Worm (Caenorhabditis elegans): ENCODE results near the gene nhr-46.

Gene nhr-46

ce11 chrIV:5751997-5752396 is 5.7 kb downstream of the nhr-46 start:
- TF ChIP-seq chd-7 (tag; optimal IDR thresholded peaks at IDR 0.05) (no peak), nfyb-1 (GFP tag; IDR thresholded peaks at IDR 0.05) (peak; percentile 70; the same call in 1 of the 2 replicates), lsl-1 (GFP tag; optimal IDR thresholded peaks at IDR 0.05) (no peak)

DNA sequence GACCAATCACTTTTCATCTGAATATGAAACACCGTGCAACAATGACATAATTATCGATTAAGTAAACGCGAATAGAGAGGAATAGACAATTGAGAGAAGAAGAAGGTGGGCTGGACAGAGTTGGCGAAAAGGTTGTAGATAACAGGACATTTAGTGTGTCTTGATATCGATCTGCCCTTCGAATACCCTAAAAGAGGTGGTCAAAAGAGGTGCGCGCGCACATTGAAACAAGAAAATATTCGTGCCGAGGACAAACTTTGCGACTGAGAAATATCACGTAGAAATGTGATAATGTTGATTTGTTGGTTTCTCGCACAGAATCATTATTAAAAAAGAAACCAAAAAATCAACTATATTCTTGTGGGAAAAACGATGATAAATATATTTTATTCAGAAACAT is 7.8 kb downstream of the nhr-46 start:
- no peak for TF ChIP-seq tlf-1 (GFP tag; optimal IDR thresholded peaks at IDR 0.05)
- no peak for TF ChIP-seq lsy-27 (tag; optimal IDR thresholded peaks at IDR 0.05; ENCODE audit: borderline replicate concordance, insufficient read depth)
- TF ChIP-seq him-1 (tag; optimal IDR thresholded peaks at IDR 0.05) = no peak
- no peak for TF ChIP-seq aptf-2 (GFP tag; conservative IDR thresholded peaks at IDR 0.05)
- no peak for TF ChIP-seq nhr-179 (tag; optimal IDR thresholded peaks at IDR 0.05)
- peak; percentile 31; the same call in 1 of the 2 replicates for TF ChIP-seq hmg-1.2 (GFP tag; IDR thresholded peaks at IDR 0.05)
- TF ChIP-seq Y53F4B.3 (GFP tag; IDR thresholded peaks at IDR 0.05) = no peak
- TF ChIP-seq mxl-1 (tag; optimal IDR thresholded peaks at IDR 0.05) = no peak
- no peak for TF ChIP-seq efl-1 (GFP tag; optimal IDR thresholded peaks at IDR 0.05)
- no peak for TF ChIP-seq madf-8 (GFP tag; conservative IDR thresholded peaks at IDR 0.05)
- TF ChIP-seq xnd-1 (tag; optimal IDR thresholded peaks at IDR 0.05) = no peak
- 0 out of 2 replicates have a peak, but pooled peaks have one; percentile 28 for TF ChIP-seq F37B4.10 (GFP tag; IDR thresholded peaks at IDR 0.05)
- TF ChIP-seq nhr-80 (tag; optimal IDR thresholded peaks at IDR 0.05) = peak; percentile 24
- no peak for TF ChIP-seq ztf-6 (GFP tag; IDR thresholded peaks at IDR 0.05)
- TF ChIP-seq Y53G8AR.9 (GFP tag; conservative IDR thresholded peaks at IDR 0.05) = 0 out of 2 replicates have a peak, but pooled peaks have one; percentile 20

- no peak for TF ChIP-seq egl-18 (GFP tag; IDR thresholded peaks at IDR 0.05)
- no peak for TF ChIP-seq hsf-1 (GFP tag; IDR thresholded peaks at IDR 0.05)
- TF ChIP-seq nhr-80 (tag; optimal IDR thresholded peaks at IDR 0.05) = peak; percentile 12
- TF ChIP-seq aptf-2 (GFP tag; conservative IDR thresholded peaks at IDR 0.05) = no peak
- no peak for TF ChIP-seq Y53G8AR.9 (GFP tag; conservative IDR thresholded peaks at IDR 0.05)
- no peak for TF ChIP-seq nhr-27 (tag; optimal IDR thresholded peaks at IDR 0.05)
Observed at ce11 chrIV:5744114-5744513, 13.5 kb downstream of the nhr-46 start, which contains the start of gene C45E5.1. Gene C45E5.1, plus strand, starts transcription at chrIV:5744403.

ce11 chrIV:5741045-5741444 is 16.6 kb downstream of the nhr-46 start, which contains the start of gene chil-11:
Gene chil-11, plus strand, starts transcription at chrIV:5741345.
- no peak for TF ChIP-seq ztf-28 (GFP tag; IDR thresholded peaks at IDR 0.05)
- no peak for TF ChIP-seq sea-2 (GFP tag; IDR thresholded peaks at IDR 0.05)
- no peak for TF ChIP-seq atf-7 (tag; optimal IDR thresholded peaks at IDR 0.05)
- no peak for TF ChIP-seq attf-3 (GFP tag; conservative IDR thresholded peaks at IDR 0.05)
- TF ChIP-seq lsl-1 (GFP tag; optimal IDR thresholded peaks at IDR 0.05) = no peak
- no peak for TF ChIP-seq F33H1.4 (GFP tag; IDR thresholded peaks at IDR 0.05)
- no peak for TF ChIP-seq cebp-1 (GFP tag; IDR thresholded peaks at IDR 0.05)
- TF ChIP-seq cebp-1 (tag; optimal IDR thresholded peaks at IDR 0.05) = no peak
- no peak for TF ChIP-seq F49E8.2 (tag; optimal IDR thresholded peaks at IDR 0.05; ENCODE audit: insufficient read depth)
- TF ChIP-seq dpff-1 (tag; optimal IDR thresholded peaks at IDR 0.05) = no peak

ce11 chrIV:5734720-5735119 is 22.9 kb downstream of the nhr-46 start, which contains the start of gene cpg-18:
Gene cpg-18, plus strand, starts transcription at chrIV:5735020.
- no peak for TF ChIP-seq B0035.1 (tag; optimal IDR thresholded peaks at IDR 0.05)
- no peak for TF ChIP-seq lin-26 (GFP tag; IDR thresholded peaks at IDR 0.05)
- TF ChIP-seq rec-8 (tag; optimal IDR thresholded peaks at IDR 0.05) = no peak
- TF ChIP-seq ztf-6 (GFP tag; IDR thresholded peaks at IDR 0.05) = no peak
- TF ChIP-seq B0261.1 (tag; optimal IDR thresholded peaks at IDR 0.05) = no peak
- no peak for TF ChIP-seq C17E4.6 (GFP tag; IDR thresholded peaks at IDR 0.05)

Measured in whole organism, young adult.